Worm (Caenorhabditis elegans) whole organism, L4 larva: ENCODE results near the gene F07E5.5.
"Not testable (repeated sequence)": the region's sequence is repeated elsewhere in the genome, so short reads cannot be mapped to it uniquely, and the experiment has no call there.

Experiments
- aly-2 ChIP-seq: sonication (generic microtip); optimal IDR thresholded peaks from 2 replicates; lab custom pipeline; 2018; ENCODE audit warnings: missing biosample characterization, missing genetic modification characterization
- ceh-28 ChIP-seq: fragments of 150-350 bp; optimal IDR thresholded peaks from 2 replicates; lab custom pipeline; 2014; ENCODE audit warnings: missing biosample characterization, missing genetic modification reagents, missing genetic modification characterization
- dmd-9 ChIP-seq: fragments of 200-800 bp; sonication (Bioruptor generic); IDR thresholded peaks from 2 replicates; pipeline ENCODE4 v1.3.6; 2022; ENCODE audit warnings: missing genetic modification reagents, missing genetic modification characterization, missing compliant biosample characterization
- egl-27 ChIP-seq: sonication (generic microtip); optimal IDR thresholded peaks from 3 replicates; lab custom pipeline; 2017; ENCODE audit warnings: missing biosample characterization, missing genetic modification reagents, missing genetic modification characterization
- hlh-30 ChIP-seq: sonication (generic microtip); optimal IDR thresholded peaks from 2 replicates; lab custom pipeline; 2017; ENCODE audit warnings: antibody characterized with exemption, mild to moderate bottlenecking, missing genetic modification characterization, missing compliant biosample characterization; ENCODE audit not compliant: insufficient read depth
- lin-15B ChIP-seq: fragments of 150-350 bp; sonication (generic microtip); optimal IDR thresholded peaks from 3 replicates; lab custom pipeline; 2014; ENCODE audit warnings: missing biosample characterization, missing genetic modification characterization
- lin-38 ChIP-seq: fragments of 200-800 bp; sonication (Bioruptor generic); IDR thresholded peaks from 2 replicates; pipeline ENCODE4 v1.3.6; 2022; ENCODE audit warnings: missing genetic modification reagents, missing genetic modification characterization, missing compliant biosample characterization
- saeg-2 ChIP-seq: fragments of 200-800 bp; sonication (Bioruptor generic); IDR thresholded peaks from 2 replicates; pipeline ENCODE4 v1.3.6; 2022; ENCODE audit warnings: missing genetic modification reagents, missing genetic modification characterization, missing compliant biosample characterization
- set-16 ChIP-seq: fragments of 200-800 bp; sonication (Bioruptor generic); IDR thresholded peaks from 2 replicates; pipeline ENCODE4 v1.3.6; 2022; ENCODE audit warnings: missing genetic modification reagents, missing genetic modification characterization, missing compliant biosample characterization
- unc-39 ChIP-seq: sonication (generic microtip); optimal IDR thresholded peaks from 2 replicates; lab custom pipeline; 2017; ENCODE audit warnings: missing biosample characterization, missing genetic modification characterization

ce11 chrII:2023514-2023913 lies 35.4 kb downstream of the F07E5.5 start, which contains the start of gene cya-2:
- TF ChIP-seq egl-27 (tag; lab: Kevin White, UChicago); aly-2 (tag; lab: Kevin White, UChicago); lin-15B (tag; lab: Kevin White, UChicago); dmd-9 (GFP tag; lab: Robert Waterston, UW); set-16 (GFP tag; lab: Robert Waterston, UW); saeg-2 (GFP tag; lab: Robert Waterston, UW); lin-38; ceh-28 (tag; lab: Kevin White, UChicago); unc-39; hlh-30: not testable (repeated sequence)
